ENCODE assay signal across 4 worm cellular contexts in the genomic region with DNA sequence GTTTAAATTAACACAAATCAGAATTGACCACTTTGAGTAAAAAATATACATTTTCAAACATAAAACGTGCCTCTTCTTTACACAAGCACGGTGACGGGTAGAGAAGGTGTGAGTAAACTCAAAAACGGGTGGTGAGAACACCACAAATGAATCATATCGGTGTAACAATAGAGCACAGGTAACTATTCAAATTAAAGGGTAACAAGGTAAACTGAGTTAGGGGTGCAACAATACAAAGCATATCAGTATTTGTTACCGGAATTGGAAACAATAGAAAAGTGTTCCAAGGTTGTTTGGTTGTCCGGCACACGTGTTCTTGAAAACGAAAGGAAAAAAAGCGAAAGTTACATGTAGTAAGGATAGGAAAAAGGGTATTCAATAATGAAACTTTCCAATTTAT.
TF ChIP-seq lines count a peak whose summit lies in the region.

No protein-coding gene starts in this region.

TF ChIP-seq in whole organism, L1 larva, 84 proteins besides CTCF, POLR2A, EP300 and RAD21:
- TF ChIP-seq mdl-1 (tag; optimal IDR thresholded peaks at IDR 0.05; lab: Kevin White, UChicago) (no peak), unc-30 (tag; optimal IDR thresholded peaks at IDR 0.05; lab: Kevin White, UChicago) (no peak), lin-35 (GFP tag; optimal IDR thresholded peaks at IDR 0.05; lab: Kevin White, UChicago) (no peak), blmp-1 (tag; optimal IDR thresholded peaks at IDR 0.05; lab: Kevin White, UChicago) (peak; percentile 14), C04F5.9 (tag; optimal IDR thresholded peaks at IDR 0.05; lab: Kevin White, UChicago) (no peak), rnt-1 (tag; optimal IDR thresholded peaks at IDR 0.05; lab: Kevin White, UChicago) (no peak), ztf-11 (tag; optimal IDR thresholded peaks at IDR 0.05; lab: Kevin White, UChicago) (no peak)

TF ChIP-seq in whole organism, L2 larva, 48 proteins besides CTCF, POLR2A, EP300 and RAD21:
- TF ChIP-seq nhr-23 (tag; optimal IDR thresholded peaks at IDR 0.05; lab: Kevin White, UChicago) = no peak
- no peak for TF ChIP-seq ztf-1 (GFP tag; conservative IDR thresholded peaks at IDR 0.05; lab: Robert Waterston, UW)
- TF ChIP-seq F13H6.1 (tag; optimal IDR thresholded peaks at IDR 0.05; lab: Kevin White, UChicago) = no peak
- peak; percentile 62 for TF ChIP-seq blmp-1 (tag; optimal IDR thresholded peaks at IDR 0.05; lab: Kevin White, UChicago; ENCODE audit: insufficient read depth)
- TF ChIP-seq mbf-1 (tag; optimal IDR thresholded peaks at IDR 0.05; lab: Kevin White, UChicago) = no peak
- TF ChIP-seq nhr-237 (tag; optimal IDR thresholded peaks at IDR 0.05; lab: Kevin White, UChicago) = no peak

TF ChIP-seq in whole organism, L3 larva, 47 proteins besides CTCF, POLR2A, EP300 and RAD21:
- TF ChIP-seq elt-2 (tag; optimal IDR thresholded peaks at IDR 0.05; lab: Kevin White, UChicago) (no peak), pha-4 (tag; optimal IDR thresholded peaks at IDR 0.05; lab: Kevin White, UChicago) (peak; percentile 55), fos-1 (tag; optimal IDR thresholded peaks at IDR 0.05; lab: Kevin White, UChicago) (peak; percentile 24)

TF ChIP-seq in whole organism, L4 larva, 104 proteins besides CTCF, POLR2A, EP300 and RAD21:
- TF ChIP-seq ztf-7 (tag; optimal IDR thresholded peaks at IDR 0.05; lab: Kevin White, UChicago) = no peak
- TF ChIP-seq nhr-6 (tag; optimal IDR thresholded peaks at IDR 0.05; lab: Kevin White, UChicago) = peak; percentile 51
- no peak for TF ChIP-seq gei-8 (GFP tag; optimal IDR thresholded peaks at IDR 0.05; lab: Kevin White, UChicago)
- no peak for TF ChIP-seq spr-1 (tag; optimal IDR thresholded peaks at IDR 0.05; lab: Kevin White, UChicago)
- no peak for TF ChIP-seq attf-4 (tag; optimal IDR thresholded peaks at IDR 0.05; lab: Kevin White, UChicago)
- no peak for TF ChIP-seq F49E8.2 (tag; optimal IDR thresholded peaks at IDR 0.05; lab: Kevin White, UChicago; ENCODE audit: borderline replicate concordance)
